Worm (Caenorhabditis elegans) whole organism, dauer: ENCODE measurements around the gene rap-2.
"Not testable (repeated sequence)": the region's sequence is repeated elsewhere in the genome, so short reads cannot be mapped to it uniquely, and the experiment has no call there.

Experiments used
- unc-62 ChIP-seq: sonication (generic microtip); optimal IDR thresholded peaks from 2 replicates; lab custom pipeline; 2017; ENCODE audit warnings: missing biosample characterization, missing genetic modification reagents, missing genetic modification characterization

The rap-2 gene

DNA sequence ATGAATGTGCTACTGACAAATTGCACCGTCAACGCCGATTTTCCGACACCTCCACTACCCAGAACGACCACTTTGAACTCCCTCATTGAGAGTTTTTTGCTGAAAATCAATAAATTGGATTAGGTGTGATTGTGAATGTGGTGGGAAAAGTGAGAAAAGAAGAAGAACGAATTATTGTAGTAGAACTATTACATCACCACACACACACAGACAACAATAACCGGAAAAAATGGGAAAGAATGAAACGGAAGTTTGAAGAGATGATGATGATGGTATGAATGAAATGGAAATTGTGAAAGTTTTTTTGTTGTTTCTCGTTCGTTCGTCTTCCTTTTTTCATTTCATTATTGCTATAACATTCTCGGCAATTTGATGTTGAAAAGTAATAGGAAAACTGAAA, at the start of gene rap-2:
Gene rap-2, minus strand, starts transcription at position 101 of the 400 bp plus-strand sequence.
- no peak for TF ChIP-seq unc-62 (GFP tag; lab: Kevin White, UChicago)

DNA sequence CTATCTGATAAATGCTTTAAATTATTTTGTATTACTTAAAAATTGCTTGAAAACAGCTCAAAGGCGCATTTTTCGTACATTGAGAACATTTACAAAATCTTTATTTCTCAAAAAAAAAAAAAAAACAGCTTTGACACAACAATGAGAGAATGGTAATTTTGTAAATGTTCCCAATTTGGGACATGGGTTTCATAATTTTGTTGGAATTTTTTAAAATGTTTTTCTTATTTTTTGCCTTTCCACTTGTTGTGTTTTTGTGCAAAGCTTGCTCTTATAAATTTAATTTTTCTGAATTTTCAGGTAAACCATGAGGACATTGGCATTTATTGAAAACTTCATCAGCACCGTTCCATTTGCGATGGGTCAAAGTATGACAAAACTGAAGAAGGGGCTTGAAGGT, 47.8 kb upstream of the rap-2 start, which contains the start of gene T01G5.7:
Gene T01G5.7, plus strand, starts transcription at position 301 of the 400 bp plus-strand sequence.
- no peak for TF ChIP-seq unc-62 (GFP tag; lab: Kevin White, UChicago)

DNA sequence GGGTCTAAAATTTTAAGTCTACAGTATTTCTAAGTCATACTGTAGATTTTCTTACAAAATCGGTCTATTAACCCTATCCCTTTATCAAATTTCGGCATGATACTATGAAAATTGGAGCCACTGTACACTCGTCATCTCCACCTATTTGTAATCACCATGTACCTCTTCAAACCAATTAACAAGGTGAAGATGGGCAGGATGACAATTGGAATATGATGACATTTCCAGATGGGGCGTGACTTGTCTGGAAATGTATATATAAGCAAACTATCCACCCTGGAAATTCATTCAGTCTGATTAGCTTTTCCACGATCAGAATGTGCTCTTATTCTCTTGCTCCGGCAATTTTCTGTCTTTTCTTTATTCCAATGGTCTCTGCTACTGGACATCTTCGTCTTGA, 45.4 kb upstream of the rap-2 start, which contains the start of gene Y75B12A.2:
Gene Y75B12A.2, plus strand, starts transcription at position 301 of the 400 bp plus-strand sequence.
- no peak for TF ChIP-seq unc-62 (GFP tag; lab: Kevin White, UChicago)

DNA sequence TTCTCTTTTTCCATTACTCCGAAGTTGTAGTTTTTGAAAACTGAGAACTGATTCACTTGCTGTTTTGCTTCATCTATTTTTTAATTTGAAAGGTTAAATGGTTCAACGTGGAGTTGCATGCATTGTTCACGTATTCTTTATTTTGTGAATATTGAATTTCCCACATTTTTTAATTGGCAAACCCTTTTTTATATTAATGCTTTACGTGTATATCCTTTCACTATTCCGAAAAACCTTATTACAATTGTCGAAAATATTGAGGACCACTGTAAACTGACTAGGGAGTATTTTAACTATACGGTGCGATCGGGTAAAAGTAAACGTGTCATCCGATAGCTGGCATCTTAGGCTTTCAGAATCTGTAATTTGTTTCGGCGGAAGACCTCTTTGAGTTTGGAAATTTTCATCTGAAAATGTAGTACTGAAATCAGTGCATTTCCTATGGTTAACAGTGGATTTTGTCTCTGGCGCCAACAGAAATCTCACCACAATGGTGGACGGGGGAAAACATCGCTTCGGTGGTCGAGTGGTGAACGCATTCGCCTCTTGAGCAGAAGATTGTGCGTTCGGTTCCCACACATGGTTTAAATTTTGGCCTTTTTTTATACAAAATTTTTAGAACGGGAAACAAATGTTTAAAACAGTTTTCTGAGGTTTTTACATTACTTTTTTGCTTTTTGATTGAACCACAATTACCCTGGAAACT, 42.2 kb upstream of the rap-2 start, which contains the start of gene C01G10.14:
Gene C01G10.14, minus strand, starts transcription at position 51 of the 706 bp plus-strand sequence.
- TF ChIP-seq unc-62 (GFP tag; lab: Kevin White, UChicago): not testable (repeated sequence)

DNA sequence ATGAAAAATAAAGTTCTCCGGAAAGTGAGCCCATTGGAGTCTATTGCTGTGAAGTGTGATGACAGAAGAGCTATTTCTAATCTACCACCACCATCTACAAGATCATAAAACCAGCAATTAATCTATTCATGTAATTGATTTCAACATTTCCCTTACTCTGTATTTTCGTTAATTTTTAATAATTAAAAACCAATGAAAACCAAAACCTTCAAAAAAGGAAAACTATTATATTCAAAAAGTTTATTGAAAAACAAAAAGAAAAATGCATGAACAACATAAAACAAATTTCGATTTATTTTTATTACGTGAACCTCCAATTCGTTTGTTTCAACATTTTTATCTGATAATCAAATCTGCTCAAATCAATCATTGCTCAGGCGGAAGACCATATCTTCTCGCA, 35.6 kb upstream of the rap-2 start, which contains the start of gene C01G10.1:
Gene C01G10.1, plus strand, starts transcription at position 301 of the 400 bp plus-strand sequence.
- no peak for TF ChIP-seq unc-62 (GFP tag; lab: Kevin White, UChicago)

DNA sequence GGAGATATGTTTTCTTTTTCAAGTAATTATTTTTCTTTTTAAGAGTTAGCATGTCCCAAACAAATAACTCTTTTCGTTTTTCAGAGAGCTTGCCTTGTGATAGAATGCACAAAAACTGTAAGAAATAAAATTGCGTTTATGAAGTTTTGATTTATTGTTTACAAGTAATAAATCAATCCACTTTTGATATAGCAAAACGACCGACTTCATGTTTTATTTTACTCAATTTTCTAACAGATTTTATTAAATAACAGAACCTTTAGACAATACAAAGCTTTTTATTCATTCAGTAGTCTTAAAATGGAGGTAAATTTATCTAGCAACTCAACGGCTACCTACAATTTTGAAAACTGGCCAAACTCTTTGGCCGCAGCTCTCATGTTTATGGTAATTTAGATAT, 30.9 kb upstream of the rap-2 start, which contains the start of gene srx-78:
Gene srx-78, plus strand, starts transcription at position 301 of the 400 bp plus-strand sequence.
- no peak for TF ChIP-seq unc-62 (GFP tag; lab: Kevin White, UChicago)

DNA sequence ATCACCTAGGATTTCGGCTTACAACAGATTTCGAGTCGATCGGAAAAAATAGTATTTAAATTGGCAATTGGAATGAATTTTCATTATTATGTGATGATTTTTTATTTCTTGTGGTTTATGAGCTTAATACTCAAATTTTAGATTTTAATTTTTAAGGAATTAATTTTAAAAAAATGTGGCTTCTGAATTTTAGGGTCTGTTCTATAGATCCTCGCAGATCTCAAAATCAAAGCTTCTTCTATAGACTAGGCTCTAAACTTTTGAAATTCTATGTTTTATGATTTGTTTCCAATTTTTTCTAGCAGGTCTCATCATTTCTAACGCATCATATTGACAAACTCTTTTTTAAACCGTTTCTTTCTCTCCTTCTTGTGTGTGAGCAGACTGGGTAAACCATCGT, 28.8 kb upstream of the rap-2 start, which contains the start of gene txt-12:
Gene txt-12, plus strand, starts transcription at position 301 of the 400 bp plus-strand sequence.
- no peak for TF ChIP-seq unc-62 (GFP tag; lab: Kevin White, UChicago)

DNA sequence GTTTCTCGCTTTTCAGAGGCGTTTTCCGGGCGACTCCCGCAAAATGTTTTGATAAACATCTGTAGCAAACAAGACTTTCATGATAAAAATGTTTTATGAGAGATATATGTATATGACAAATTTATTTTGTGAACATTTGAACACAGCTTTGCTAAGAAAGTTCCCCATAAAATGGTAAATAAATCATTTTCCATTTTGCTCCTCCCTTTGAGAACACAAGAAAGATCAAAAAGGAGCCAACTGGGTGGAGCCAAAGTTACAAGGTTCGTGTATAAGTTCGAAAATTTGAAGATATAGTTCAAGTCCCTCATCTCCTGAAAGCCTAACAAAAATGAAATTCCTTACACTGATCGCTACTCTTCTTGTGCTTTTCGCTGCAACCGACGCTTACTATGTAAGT, 26.6 kb upstream of the rap-2 start, which contains the start of gene C01G10.17:
Gene C01G10.17, plus strand, starts transcription at position 301 of the 400 bp plus-strand sequence.
- no peak for TF ChIP-seq unc-62 (GFP tag; lab: Kevin White, UChicago)

DNA sequence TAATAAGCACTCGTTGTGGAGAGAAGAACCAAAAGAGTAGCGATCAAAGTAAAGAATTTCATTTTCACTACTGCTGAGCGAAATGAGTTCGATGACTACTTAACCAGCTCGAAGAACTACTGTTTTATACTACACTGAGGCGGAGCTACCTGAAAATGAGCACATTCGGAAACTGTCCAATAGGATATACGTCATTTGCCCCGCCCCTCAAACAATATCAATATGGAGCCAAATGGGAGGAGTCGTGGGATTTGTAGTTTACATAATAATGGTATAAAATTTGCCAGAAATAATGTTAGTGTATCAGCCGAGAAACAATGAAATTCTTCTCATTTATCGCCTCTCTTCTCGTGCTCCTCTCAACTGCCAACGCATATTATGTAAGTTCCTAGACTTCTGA, 25.6 kb upstream of the rap-2 start, which contains the start of the genes C01G10.5 and C01G10.4:
Gene C01G10.5, minus strand, starts transcription at position 101 of the 400 bp plus-strand sequence.
Gene C01G10.4, plus strand, starts transcription at position 303 of the 400 bp plus-strand sequence.
- TF ChIP-seq unc-62 (GFP tag; lab: Kevin White, UChicago): no peak

DNA sequence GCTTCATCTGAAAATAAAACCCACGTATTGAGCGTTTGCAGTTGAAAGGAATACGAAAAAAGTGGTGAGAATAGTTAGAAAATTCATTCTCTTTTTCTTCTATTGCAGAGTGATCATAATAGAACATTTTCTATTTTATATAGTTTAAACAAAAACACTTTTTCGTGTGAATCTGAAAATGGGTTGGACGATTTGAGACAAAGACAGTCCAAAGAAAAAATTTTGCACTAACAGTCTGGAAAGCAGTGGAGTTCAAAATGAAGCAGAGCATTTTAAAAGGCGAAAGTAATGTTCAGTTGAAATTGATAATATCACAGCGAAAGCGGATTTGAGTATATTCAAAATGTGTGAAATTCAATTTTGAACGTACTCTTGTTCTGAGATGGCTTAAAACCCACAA, 24.7 kb upstream of the rap-2 start, which contains the start of gene C01G10.18:
Gene C01G10.18, minus strand, starts transcription at position 101 of the 400 bp plus-strand sequence.
- TF ChIP-seq unc-62 (GFP tag; lab: Kevin White, UChicago): no peak

DNA sequence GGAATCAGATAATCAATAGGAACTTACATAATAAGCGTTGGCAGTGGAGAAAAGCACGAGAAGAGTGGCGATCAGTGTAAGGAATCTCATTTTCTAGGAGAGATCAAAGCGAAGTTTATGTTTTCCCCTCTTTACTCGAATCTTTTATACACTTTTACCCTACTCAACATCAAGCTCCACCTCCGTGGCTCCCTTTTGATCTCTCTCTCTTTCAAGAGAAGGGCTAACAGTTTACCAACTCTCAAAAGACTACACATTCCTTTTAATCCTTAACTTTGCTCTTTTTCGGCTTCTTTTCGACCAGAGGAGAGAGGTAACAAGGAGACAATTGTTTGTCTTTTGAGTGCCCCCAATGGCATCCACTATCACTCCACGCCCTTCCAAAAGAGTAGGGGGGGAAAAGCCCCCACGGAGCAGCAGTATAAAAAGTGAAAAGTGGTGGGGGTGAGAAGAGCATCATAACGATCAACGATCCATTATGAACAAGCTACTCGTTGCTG, 23.4 kb upstream of the rap-2 start, which contains the start of the genes C01G10.15 and C01G10.6:
Gene C01G10.15, minus strand, starts transcription at position 101 of the 500 bp plus-strand sequence.
Gene C01G10.6, plus strand, starts transcription at position 450 of the 500 bp plus-strand sequence.
- no peak for TF ChIP-seq unc-62 (GFP tag; lab: Kevin White, UChicago)

DNA sequence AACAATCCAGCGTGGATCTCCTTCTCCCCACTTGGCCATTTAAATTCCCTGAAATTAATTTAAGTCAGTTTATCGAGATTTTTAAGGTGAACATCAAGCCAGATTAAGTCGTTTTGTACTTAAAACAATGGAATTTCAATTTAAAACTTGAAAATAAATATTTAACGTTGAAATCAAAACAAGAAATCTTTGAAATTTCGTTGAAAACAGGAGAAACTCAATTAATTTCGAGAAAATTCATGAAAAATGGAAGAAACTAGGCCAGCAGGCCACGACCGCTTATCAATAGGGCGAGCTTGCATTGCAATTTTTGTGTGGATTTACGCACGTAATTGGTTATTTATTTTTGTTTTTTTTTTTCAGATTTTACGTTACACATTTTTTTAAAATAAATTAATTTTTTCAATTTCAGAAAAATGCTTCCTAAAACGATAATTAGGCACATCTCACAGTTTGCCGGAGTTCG, 21.5 kb upstream of the rap-2 start, which contains the start of the genes ahsa-1 and C01G10.7:
Gene ahsa-1, minus strand, starts transcription at position 51 of the 466 bp plus-strand sequence.
Gene C01G10.7, plus strand, starts transcription at position 413 of the 466 bp plus-strand sequence.
- TF ChIP-seq unc-62 (GFP tag; lab: Kevin White, UChicago): no peak

DNA sequence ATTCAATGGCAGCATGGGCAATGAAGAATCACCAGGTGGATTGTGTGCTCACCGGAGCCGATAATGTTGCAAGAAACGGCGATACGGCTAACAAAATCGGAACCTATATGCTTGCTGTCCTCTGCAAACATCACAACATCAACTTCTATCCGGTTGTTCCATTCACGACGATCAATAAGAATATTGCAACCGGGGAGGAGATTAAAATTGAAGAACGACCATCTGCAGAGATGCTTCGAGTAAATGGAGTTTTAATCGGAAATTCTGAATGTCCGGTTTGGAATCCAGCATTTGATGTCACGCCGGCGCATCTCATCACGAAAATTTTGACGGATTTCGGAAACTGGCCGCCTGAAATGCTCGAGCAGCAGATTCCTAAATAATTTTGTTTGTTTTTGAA, 19.8 kb upstream of the rap-2 start:
- TF ChIP-seq unc-62 (GFP tag; lab: Kevin White, UChicago): no peak

DNA sequence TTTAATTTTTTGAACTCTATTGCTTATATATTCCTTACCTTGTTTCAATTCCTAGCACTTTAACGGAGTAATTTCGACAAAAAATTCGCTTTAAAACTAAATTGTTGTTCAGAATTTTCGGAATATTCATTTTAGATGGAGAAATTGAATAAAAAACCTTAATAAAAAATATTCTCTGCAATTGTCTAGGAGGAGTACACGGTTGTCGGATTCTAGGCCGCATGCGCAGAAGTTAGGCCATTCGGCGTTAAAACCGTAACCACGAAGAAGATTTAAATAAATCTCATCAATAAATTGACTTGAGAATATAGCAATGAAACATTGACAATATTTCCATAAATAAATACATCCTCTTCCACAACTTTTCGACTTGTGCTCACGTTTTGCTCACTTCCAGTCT, 18.4 kb upstream of the rap-2 start, which contains the start of the genes C01G10.10 and C01G10.9:
Gene C01G10.10, minus strand, starts transcription at position 151 of the 400 bp plus-strand sequence.
Gene C01G10.9, plus strand, starts transcription at position 240 of the 400 bp plus-strand sequence.
- no peak for TF ChIP-seq unc-62 (GFP tag; lab: Kevin White, UChicago)

DNA sequence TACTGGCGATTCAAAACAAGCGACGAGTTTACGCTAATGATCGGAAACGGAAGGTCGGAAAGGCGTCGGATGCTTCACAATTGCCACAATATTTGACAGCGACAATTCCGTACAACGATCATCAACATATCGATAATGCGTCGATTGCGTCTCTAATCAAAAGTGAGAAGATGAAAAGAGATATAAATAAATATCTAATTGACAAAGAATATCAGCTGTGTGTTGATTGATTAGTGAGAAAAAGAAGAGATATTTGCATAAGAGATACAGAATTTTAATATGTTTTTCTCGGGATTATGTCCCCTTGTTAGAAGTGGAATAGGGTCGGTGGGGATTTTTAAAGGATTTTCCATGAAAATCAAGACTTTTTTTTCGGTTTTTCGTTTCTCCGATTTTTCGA, 14.7 kb upstream of the rap-2 start:
- no peak for TF ChIP-seq unc-62 (GFP tag; lab: Kevin White, UChicago)
